Fruit fly (Drosophila melanogaster) whole organism, embryonic: Measurements from ENCODE around the gene rgn.

ENCODE experiments used
- BEAF-32 ChIP-seq: fragments of 200-800 bp; sonication (Bioruptor generic); optimal IDR thresholded peaks from 3 replicates; lab custom pipeline; 2017; ENCODE audit warnings: missing biosample characterization, missing genetic modification characterization, mild to moderate bottlenecking, moderate library complexity, missing genetic modification reagents
- Blimp-1 ChIP-seq: fragments of 200-800 bp; sonication (Bioruptor generic); optimal IDR thresholded peaks from 3 replicates; lab custom pipeline; 2018; ENCODE audit warnings: missing biosample characterization, missing genetic modification characterization, mild to moderate bottlenecking, moderate library complexity, missing genetic modification reagents
- CG11247 ChIP-seq: fragments of 200-800 bp; sonication (Bioruptor generic); IDR thresholded peaks from 2 replicates; pipeline ENCODE4 v1.3.6; 2022; ENCODE audit warnings: missing biosample characterization, missing genetic modification characterization
- CG11504 ChIP-seq: fragments of 200-800 bp; sonication (Bioruptor generic); optimal IDR thresholded peaks from 3 replicates; lab custom pipeline; 2019; ENCODE audit warnings: missing biosample characterization, mild to moderate bottlenecking, missing genetic modification characterization, moderate library complexity
- CG12219 ChIP-seq: fragments of 200-800 bp; sonication (Bioruptor generic); optimal IDR thresholded peaks from 3 replicates; lab custom pipeline; 2018; ENCODE audit warnings: missing biosample characterization, mild to moderate bottlenecking, missing genetic modification characterization
- CG12236 ChIP-seq: fragments of 200-800 bp; sonication (Bioruptor generic); optimal IDR thresholded peaks from 2 replicates; lab custom pipeline; 2016; ENCODE audit warnings: missing biosample characterization, missing genetic modification characterization
- CG1233 ChIP-seq: fragments of 200-800 bp; sonication (Bioruptor generic); optimal IDR thresholded peaks from 4 replicates; lab custom pipeline; 2018; ENCODE audit warnings: missing biosample characterization, mild to moderate bottlenecking, missing genetic modification characterization
- CG12744 ChIP-seq: fragments of 200-800 bp; sonication (Bioruptor generic); optimal IDR thresholded peaks from 2 replicates; lab custom pipeline; 2016; ENCODE audit warnings: missing biosample characterization, missing genetic modification characterization
- CG17829 ChIP-seq: fragments of 200-800 bp; optimal IDR thresholded peaks from 2 replicates; lab custom pipeline; 2019; ENCODE audit warnings: missing biosample characterization, mild to moderate bottlenecking, missing genetic modification characterization, moderate library complexity
- CG1832 ChIP-seq: fragments of 200-800 bp; sonication (Bioruptor generic); optimal IDR thresholded peaks from 2 replicates; lab custom pipeline; 2017; ENCODE audit warnings: missing biosample characterization, mild to moderate bottlenecking, missing genetic modification characterization, inconsistent platforms
- CG2120 ChIP-seq: fragments of 200-800 bp; sonication (Bioruptor generic); optimal IDR thresholded peaks from 3 replicates; lab custom pipeline; 2016; ENCODE audit warnings: missing biosample characterization, missing genetic modification characterization
- CG2199 ChIP-seq: fragments of 200-800 bp; sonication (Bioruptor generic); IDR thresholded peaks from 3 replicates; pipeline ENCODE4 v1.3.6; 2022; ENCODE audit warnings: missing biosample characterization, missing genetic modification characterization
- CG3407 ChIP-seq: fragments of 200-800 bp; sonication (Bioruptor generic); optimal IDR thresholded peaks from 2 replicates; lab custom pipeline; 2018; ENCODE audit warnings: missing biosample characterization, mild to moderate bottlenecking, missing genetic modification characterization
- CG34224 ChIP-seq: fragments of 200-800 bp; sonication (Bioruptor generic); IDR thresholded peaks from 3 replicates; pipeline ENCODE4 v1.3.6; 2022; ENCODE audit warnings: missing biosample characterization, missing genetic modification characterization; ENCODE audit not compliant: partially characterized antibody
- CG42726 ChIP-seq: fragments of 200-800 bp; sonication (Bioruptor generic); IDR thresholded peaks from 2 replicates; pipeline ENCODE4 v1.3.6; 2022; ENCODE audit warnings: missing biosample characterization, missing genetic modification characterization; ENCODE audit not compliant: partially characterized antibody
- CG4360 ChIP-seq: fragments of 200-800 bp; sonication (Bioruptor generic); IDR thresholded peaks from 2 replicates; pipeline ENCODE4 v1.3.6; 2022; ENCODE audit warnings: missing biosample characterization, missing genetic modification characterization
- CG4617 ChIP-seq: fragments of 200-800 bp; sonication (Bioruptor generic); optimal IDR thresholded peaks from 3 replicates; lab custom pipeline; 2016; ENCODE audit warnings: missing biosample characterization, missing genetic modification characterization, borderline replicate concordance
- CG5245 ChIP-seq: fragments of 200-800 bp; sonication (Bioruptor generic); optimal IDR thresholded peaks from 3 replicates; lab custom pipeline; 2016; ENCODE audit warnings: missing biosample characterization, missing genetic modification characterization
- CG6765 ChIP-seq: fragments of 200-800 bp; sonication (Bioruptor generic); optimal IDR thresholded peaks from 3 replicates; lab custom pipeline; 2017; ENCODE audit warnings: missing biosample characterization, mild to moderate bottlenecking, missing genetic modification characterization
- CoRest ChIP-seq: fragments of 200-800 bp; sonication (Bioruptor generic); optimal IDR thresholded peaks from 3 replicates; lab custom pipeline; 2018; ENCODE audit warnings: missing biosample characterization, mild to moderate bottlenecking, missing genetic modification characterization, moderate library complexity
- Dll ChIP-seq: fragments of 200-800 bp; sonication (Bioruptor generic); IDR thresholded peaks from 4 replicates; pipeline ENCODE4 v1.3.6; 2022; ENCODE audit warnings: missing biosample characterization, missing genetic modification characterization; ENCODE audit not compliant: partially characterized antibody
- Ets65A ChIP-seq: fragments of 200-800 bp; sonication (Bioruptor generic); peaks from one replicate; lab custom pipeline; 2016; ENCODE audit warnings: missing biosample characterization, missing genetic modification characterization
- Fer1 ChIP-seq: fragments of 200-800 bp; sonication (Bioruptor generic); optimal IDR thresholded peaks from 2 replicates; lab custom pipeline; 2017; ENCODE audit warnings: missing biosample characterization, mild to moderate bottlenecking, missing genetic modification characterization
- HmgZ ChIP-seq: fragments of 200-800 bp; sonication (Bioruptor generic); optimal IDR thresholded peaks from 2 replicates; lab custom pipeline; 2018; ENCODE audit warnings: missing biosample characterization, mild to moderate bottlenecking, missing genetic modification characterization
- Lhr ChIP-seq: fragments of 200-800 bp; sonication (Bioruptor generic); optimal IDR thresholded peaks from 3 replicates; lab custom pipeline; 2017; ENCODE audit warnings: mild to moderate bottlenecking, missing biosample characterization, missing genetic modification reagents, missing genetic modification characterization
- Mad ChIP-seq: fragments of 200-800 bp; sonication (Bioruptor generic); optimal IDR thresholded peaks from 2 replicates; lab custom pipeline; 2016; ENCODE audit warnings: missing biosample characterization, missing genetic modification characterization
- Med ChIP-seq: fragments of 200-800 bp; sonication (Bioruptor generic); peaks from one replicate; lab custom pipeline; 2016; ENCODE audit warnings: missing biosample characterization, missing genetic modification characterization, mild to moderate bottlenecking, inconsistent platforms, moderate library complexity
- Nf-YB ChIP-seq: fragments of 200-800 bp; sonication (Bioruptor generic); optimal IDR thresholded peaks from 3 replicates; lab custom pipeline; 2019; ENCODE audit warnings: missing biosample characterization, mild to moderate bottlenecking, missing genetic modification characterization, moderate library complexity
- Pdp1 ChIP-seq, 2 experiments: fragments of 200-800 bp; sonication (Bioruptor generic); optimal IDR thresholded peaks; 3 replicates each; lab custom pipeline; 2016; ENCODE audit warnings: missing biosample characterization in 2 of 2, missing genetic modification characterization in 2 of 2, mild to moderate bottlenecking in 1 of 2, moderate library complexity in 1 of 2
- Scr ChIP-seq: fragments of 200-800 bp; sonication (Bioruptor generic); IDR thresholded peaks from 2 replicates; pipeline ENCODE4 v1.3.6; 2022; ENCODE audit warnings: missing biosample characterization, missing genetic modification characterization; ENCODE audit not compliant: partially characterized antibody
- Sry-β ChIP-seq: fragments of 200-800 bp; sonication (Bioruptor generic); optimal IDR thresholded peaks from 2 replicates; lab custom pipeline; 2018; ENCODE audit warnings: missing biosample characterization, mild to moderate bottlenecking, missing genetic modification characterization, moderate library complexity
- Xbp1 ChIP-seq: fragments of 200-800 bp; sonication (Bioruptor generic); optimal IDR thresholded peaks from 3 replicates; lab custom pipeline; 2016; ENCODE audit warnings: missing biosample characterization, mild to moderate bottlenecking, missing genetic modification characterization
- YL-1 ChIP-seq: fragments of 200-800 bp; sonication (Bioruptor generic); optimal IDR thresholded peaks from 3 replicates; lab custom pipeline; 2017; ENCODE audit warnings: missing biosample characterization, mild to moderate bottlenecking, missing genetic modification characterization
- amos ChIP-seq: fragments of 200-800 bp; sonication (Bioruptor generic); IDR thresholded peaks from 2 replicates; pipeline ENCODE4 v1.3.6; 2022; ENCODE audit warnings: missing biosample characterization, missing genetic modification characterization; ENCODE audit not compliant: partially characterized antibody
- bab2 ChIP-seq: fragments of 200-800 bp; sonication (Bioruptor generic); optimal IDR thresholded peaks from 2 replicates; lab custom pipeline; 2016; ENCODE audit warnings: missing biosample characterization, missing genetic modification characterization
- bowl ChIP-seq: fragments of 200-800 bp; sonication (Bioruptor generic); IDR thresholded peaks from 2 replicates; pipeline ENCODE4 v1.3.6; 2022; ENCODE audit warnings: missing biosample characterization, missing genetic modification characterization
- cg ChIP-seq: fragments of 200-800 bp; sonication (Bioruptor generic); optimal IDR thresholded peaks from 3 replicates; lab custom pipeline; 2019; ENCODE audit warnings: missing biosample characterization, mild to moderate bottlenecking, missing genetic modification characterization, moderate library complexity
- disco-r ChIP-seq: fragments of 200-800 bp; sonication (Bioruptor generic); optimal IDR thresholded peaks from 2 replicates; lab custom pipeline; 2016; ENCODE audit warnings: missing biosample characterization, missing genetic modification characterization
- ftz-f1 ChIP-seq: fragments of 200-800 bp; sonication (Bioruptor generic); optimal IDR thresholded peaks from 2 replicates; lab custom pipeline; 2016; ENCODE audit warnings: missing biosample characterization, missing genetic modification characterization
- gro ChIP-seq: fragments of 200-800 bp; sonication (Bioruptor generic); optimal IDR thresholded peaks from 2 replicates; lab custom pipeline; 2016; ENCODE audit warnings: missing biosample characterization, missing genetic modification characterization
- klu ChIP-seq: fragments of 200-800 bp; sonication (Bioruptor generic); IDR thresholded peaks from 2 replicates; pipeline ENCODE4 v1.3.6; 2022; ENCODE audit warnings: missing biosample characterization, missing genetic modification characterization
- knrl ChIP-seq: fragments of 200-800 bp; sonication (Bioruptor generic); IDR thresholded peaks from 3 replicates; pipeline ENCODE4 v1.3.6; 2022; ENCODE audit warnings: missing biosample characterization, missing genetic modification characterization; ENCODE audit not compliant: partially characterized antibody
- nerfin-1 ChIP-seq: fragments of 200-800 bp; sonication (Bioruptor generic); optimal IDR thresholded peaks from 3 replicates; lab custom pipeline; 2019; ENCODE audit warnings: missing biosample characterization, mild to moderate bottlenecking, missing genetic modification characterization, moderate library complexity
- sisA ChIP-seq: fragments of 200-800 bp; sonication (Bioruptor generic); IDR thresholded peaks from 2 replicates; pipeline ENCODE4 v1.3.6; 2022; ENCODE audit warnings: missing biosample characterization, missing genetic modification characterization
- unc-4 ChIP-seq: fragments of 200-800 bp; sonication (Bioruptor generic); IDR thresholded peaks from 2 replicates; pipeline ENCODE4 v1.3.6; 2022; ENCODE audit warnings: missing biosample characterization, missing genetic modification characterization; ENCODE audit not compliant: partially characterized antibody
- vfl ChIP-seq: fragments of 200-800 bp; sonication (Bioruptor generic); optimal IDR thresholded peaks from 2 replicates; lab custom pipeline; 2016; ENCODE audit warnings: missing biosample characterization, missing genetic modification characterization
- vvl ChIP-seq: fragments of 200-800 bp; sonication (Bioruptor generic); IDR thresholded peaks from 2 replicates; pipeline ENCODE4 v1.3.6; 2022; ENCODE audit warnings: missing biosample characterization, missing genetic modification characterization
- zen ChIP-seq: fragments of 200-800 bp; sonication (Bioruptor generic); optimal IDR thresholded peaks from 3 replicates; lab custom pipeline; 2018; ENCODE audit warnings: missing biosample characterization, mild to moderate bottlenecking, missing genetic modification characterization, moderate library complexity

Gene rgn

dm6 chr3L:21444719-21445118 lies 62.4 kb downstream of the rgn start, which contains the start of gene Alp1:
TSS of gene Alp1 (minus strand) at chr3L:21444819.
- 0 out of 2 replicates have a peak, but pooled peaks have one; percentile 23 for TF ChIP-seq vvl
- no peak for TF ChIP-seq CG1233 (GFP tag; lab: Kevin White, UChicago)
- no peak for TF ChIP-seq CG11247 (GFP tag; lab: Robert Waterston, UW)
- TF ChIP-seq Nf-YB (GFP tag; lab: Kevin White, UChicago) = no peak
- 0 out of 3 replicates have a peak, but pooled peaks have one; percentile 28 for TF ChIP-seq CG2199 (GFP tag; lab: Robert Waterston, UW)
- no peak for TF ChIP-seq klu (GFP tag; lab: Robert Waterston, UW)
- no peak for TF ChIP-seq CG4617
- peak; percentile 86 for TF ChIP-seq Ets65A
- TF ChIP-seq Med (GFP tag; lab: Kevin White, UChicago) = peak; percentile 69

- TF ChIP-seq CG34224 (GFP tag; lab: Robert Waterston, UW) (peak; percentile 62; the same call in 2 of the 3 replicates), CG12744 (peak; percentile 8), HmgZ (peak; percentile 88), Lhr (GFP tag; lab: Kevin White, UChicago) (peak; percentile 44), CG1832 (GFP tag; lab: Kevin White, UChicago) (no peak), Pdp1 (GFP tag; optimal IDR thresholded peaks at IDR 0.05; lab: Kevin White, UChicago) (peak; percentile 23 to 45), Mad (GFP tag; lab: Kevin White, UChicago) (peak; percentile 19), CG42726 (GFP tag; lab: Robert Waterston, UW) (peak; percentile 59; the same call in 1 of the 2 replicates), bowl (GFP tag; lab: Robert Waterston, UW) (no peak), knrl (GFP tag; lab: Robert Waterston, UW) (peak; percentile 51; the same call in 1 of the 3 replicates), CG12236 (GFP tag; lab: Kevin White, UChicago) (no peak), Scr (GFP tag; lab: Robert Waterston, UW) (peak; percentile 62), amos (GFP tag; lab: Robert Waterston, UW) (peak; percentile 71), CG2120 (GFP tag; lab: Kevin White, UChicago) (peak; percentile 64), CG17829 (peak; percentile 40), Dll (GFP tag; lab: Robert Waterston, UW) (peak; percentile 59; the same call in 2 of the 4 replicates), CG3407 (GFP tag; lab: Kevin White, UChicago) (no peak), gro (GFP tag; lab: Kevin White, UChicago) (peak; percentile 62), vfl (GFP tag; lab: Kevin White, UChicago) (peak; percentile 36), disco-r (GFP tag; lab: Kevin White, UChicago) (no peak), Sry-β (GFP tag; lab: Kevin White, UChicago) (peak; percentile 80), Blimp-1 (GFP tag; lab: Kevin White, UChicago) (no peak), BEAF-32 (GFP tag; lab: Kevin White, UChicago) (peak; percentile 78), cg (GFP tag; lab: Kevin White, UChicago) (no peak), Fer1 (peak; percentile 23), CoRest (tag; lab: Kevin White, UChicago) (peak; percentile 33), zen (peak; percentile 3), nerfin-1 (tag; lab: Kevin White, UChicago) (peak; percentile 92), YL-1 (peak; percentile 53), CG12219 (GFP tag; lab: Kevin White, UChicago) (no peak), unc-4 (GFP tag; lab: Robert Waterston, UW) (peak; percentile 55), CG5245 (GFP tag; lab: Kevin White, UChicago) (no peak), Xbp1 (GFP tag; lab: Kevin White, UChicago) (peak; percentile 53), bab2 (peak; percentile 26), CG11504 (tag; lab: Kevin White, UChicago) (no peak), sisA (GFP tag; lab: Robert Waterston, UW) (no peak), CG4360 (GFP tag; lab: Robert Waterston, UW) (no peak), ftz-f1 (peak; percentile 84), CG6765 (no peak)
Observed at dm6 chr3L:21445704-21446103, 63.4 kb downstream of the rgn start, which contains the start of gene Syx7. TSS of gene Syx7 (plus strand) at chr3L:21445834.
